Worm (Caenorhabditis elegans) whole organism, L4 larva: ENCODE results near the gene F59F5.4.

Experiments
- daf-16 ChIP-seq, 3 experiments: sonication (generic microtip); optimal IDR thresholded peaks; 2 replicates each; lab custom pipeline; 2016 to 2017; ENCODE audit warnings: missing genetic modification characterization in 3 of 3, missing genetic modification reagents in 3 of 3, mild to moderate bottlenecking in 2 of 3, missing compliant biosample characterization in 2 of 3, missing biosample characterization in 1 of 3, moderate library complexity in 1 of 3
- nhr-11 ChIP-seq: fragments of 150-350 bp; optimal IDR thresholded peaks from 2 replicates; lab custom pipeline; 2014; ENCODE audit warnings: missing biosample characterization, missing genetic modification characterization
- unc-39 ChIP-seq: sonication (generic microtip); optimal IDR thresholded peaks from 2 replicates; lab custom pipeline; 2017; ENCODE audit warnings: missing biosample characterization, missing genetic modification characterization
- zag-1 ChIP-seq: fragments of 150-350 bp; optimal IDR thresholded peaks from 2 replicates; lab custom pipeline; 2014; ENCODE audit warnings: missing biosample characterization, missing genetic modification characterization

- TF ChIP-seq unc-39 (tag; lab: Kevin White, UChicago) (no peak), daf-16 (GFP tag; optimal IDR thresholded peaks at IDR 0.05; lab: Kevin White, UChicago) (no peak), daf-16 (tag; optimal IDR thresholded peaks at IDR 0.05; lab: Kevin White, UChicago) (peak; percentile 75), nhr-11 (tag; lab: Kevin White, UChicago) (no peak), zag-1 (tag; lab: Kevin White, UChicago) (no peak)
Observed at ce11 chrX:10542313-10543048, at the start of gene F59F5.4, which contains the start of gene F59F5.3.
